Worm (Caenorhabditis elegans): ENCODE results near the gene srh-241.

ce11 chrV:2845771-2846170 lies 23.6 kb downstream of the srh-241 start, which contains the start of gene srj-44:
- TF ChIP-seq ama-1 (optimal IDR thresholded peaks at IDR 0.05) (no peak), nhr-20 (tag; optimal IDR thresholded peaks at IDR 0.05) (no peak), skn-1 (tag; optimal IDR thresholded peaks at IDR 0.05) (no peak), fkh-10 (GFP tag; optimal IDR thresholded peaks at IDR 0.05) (no peak), elt-3 (tag; optimal IDR thresholded peaks at IDR 0.05) (no peak), rnt-1 (tag; optimal IDR thresholded peaks at IDR 0.05) (no peak), lir-3 (tag; optimal IDR thresholded peaks at IDR 0.05; ENCODE audit: poor library complexity) (no peak), tlp-1 (tag; optimal IDR thresholded peaks at IDR 0.05) (no peak), aly-2 (tag; optimal IDR thresholded peaks at IDR 0.05) (no peak)

All from whole organism, L1 larva.